Worm (Caenorhabditis elegans) whole organism, L1 larva: ENCODE measurements around the gene islo-1.

ENCODE experiments used
- F16B12.6 ChIP-seq: fragments of 150-350 bp; optimal IDR thresholded peaks from 2 replicates; lab custom pipeline; 2014; ENCODE audit warnings: missing biosample characterization, missing genetic modification characterization
- aha-1 ChIP-seq: fragments of 150-350 bp; optimal IDR thresholded peaks from 2 replicates; lab custom pipeline; 2014; ENCODE audit warnings: missing biosample characterization, missing genetic modification characterization
- ceh-8 ChIP-seq: fragments of 200-800 bp; sonication (Bioruptor generic); optimal IDR thresholded peaks from 2 replicates; lab custom pipeline; 2018; ENCODE audit warnings: mild to moderate bottlenecking, missing genetic modification characterization, moderate library complexity, missing compliant biosample characterization
- ceh-82 ChIP-seq, 3 experiments: fragments of 150-350 bp in 1 of 3; sonication (generic microtip) in 2 of 3; optimal IDR thresholded peaks; 2 replicates each; lab custom pipeline; 2014 to 2017; ENCODE audit warnings: missing biosample characterization in 3 of 3, missing genetic modification characterization in 3 of 3
- ceh-88 ChIP-seq: fragments of 200-800 bp; sonication (Bioruptor generic); IDR thresholded peaks from 2 replicates; pipeline ENCODE4 v1.3.6; 2022; ENCODE audit warnings: missing genetic modification characterization, missing compliant biosample characterization
- dsc-1 ChIP-seq: sonication (generic microtip); optimal IDR thresholded peaks from 2 replicates; lab custom pipeline; 2016; ENCODE audit warnings: mild to moderate bottlenecking, missing genetic modification characterization, missing compliant biosample characterization
- efl-1 ChIP-seq, 4 experiments: fragments of 150-350 bp; optimal IDR thresholded peaks in 3 of 4; peaks in 1 of 4; 1 replicate in 1 of 4; 2 replicates in 3 of 4; lab custom pipeline; 2014; ENCODE audit warnings: missing biosample characterization in 2 of 4, missing genetic modification characterization in 2 of 4, missing genetic modification reagents in 2 of 4
- efl-3 ChIP-seq: fragments of 200-800 bp; sonication (Bioruptor generic); optimal IDR thresholded peaks from 2 replicates; lab custom pipeline; 2018; ENCODE audit warnings: mild to moderate bottlenecking, missing genetic modification characterization, missing compliant biosample characterization
- elt-2 ChIP-seq: sonication (generic microtip); optimal IDR thresholded peaks from 2 replicates; lab custom pipeline; 2016; ENCODE audit warnings: missing genetic modification characterization, mild to moderate bottlenecking, inconsistent platforms, missing compliant biosample characterization, missing genetic modification reagents
- elt-3 ChIP-seq, 6 experiments: fragments of 150-350 bp in 1 of 6; sonication (generic microtip); optimal IDR thresholded peaks; 2 replicates each; lab custom pipeline; 2017 to 2018; ENCODE audit warnings: missing biosample characterization in 6 of 6, missing genetic modification characterization in 6 of 6, inconsistent platforms in 1 of 6
- ets-5 ChIP-seq: fragments of 200-800 bp; sonication (Bioruptor generic); IDR thresholded peaks from 2 replicates; pipeline ENCODE4 v1.3.6; 2022; ENCODE audit warnings: missing genetic modification characterization, missing compliant biosample characterization
- fkh-10 ChIP-seq: sonication (generic microtip); optimal IDR thresholded peaks from 2 replicates; lab custom pipeline; 2017; ENCODE audit warnings: missing biosample characterization, missing genetic modification reagents, missing genetic modification characterization
- fkh-4 ChIP-seq: sonication (generic microtip); optimal IDR thresholded peaks from 2 replicates; lab custom pipeline; 2016; ENCODE audit warnings: missing compliant biosample characterization, missing genetic modification characterization, borderline replicate concordance
- fkh-8 ChIP-seq: sonication (generic microtip); optimal IDR thresholded peaks from 2 replicates; lab custom pipeline; 2016; ENCODE audit warnings: mild to moderate bottlenecking, missing genetic modification characterization, missing compliant biosample characterization
- fos-1 ChIP-seq: fragments of 150-350 bp; optimal IDR thresholded peaks from 2 replicates; lab custom pipeline; 2014; ENCODE audit warnings: missing biosample characterization, missing genetic modification characterization
- grh-1 ChIP-seq: fragments of 200-800 bp; sonication (Bioruptor generic); IDR thresholded peaks from 2 replicates; pipeline ENCODE4 v1.3.6; 2022; ENCODE audit warnings: missing genetic modification reagents, missing genetic modification characterization, missing compliant biosample characterization
- hlh-17 ChIP-seq: fragments of 200-800 bp; sonication (Bioruptor generic); optimal IDR thresholded peaks from 2 replicates; lab custom pipeline; 2018; ENCODE audit warnings: missing genetic modification characterization, mild to moderate bottlenecking, missing compliant biosample characterization, moderate library complexity, borderline replicate concordance
- hlh-4 ChIP-seq: sonication (generic microtip); optimal IDR thresholded peaks from 2 replicates; lab custom pipeline; 2016; ENCODE audit warnings: mild to moderate bottlenecking, missing genetic modification characterization, missing compliant biosample characterization
- lin-14 ChIP-seq: fragments of 200-800 bp; sonication (Bioruptor generic); optimal IDR thresholded peaks from 2 replicates; lab custom pipeline; 2018; ENCODE audit warnings: mild to moderate bottlenecking, missing genetic modification characterization, moderate library complexity, missing compliant biosample characterization
- lin-15B ChIP-seq: fragments of 150-350 bp; sonication (generic microtip); optimal IDR thresholded peaks from 3 replicates; lab custom pipeline; 2014; ENCODE audit warnings: missing biosample characterization, missing genetic modification characterization
- lin-35 ChIP-seq, 2 experiments: fragments of 150-350 bp; optimal IDR thresholded peaks; 2 replicates each; lab custom pipeline; 2014; ENCODE audit warnings: missing biosample characterization in 2 of 2, missing genetic modification characterization in 2 of 2, missing genetic modification reagents in 2 of 2
- lin-39 ChIP-seq: fragments of 150-350 bp; optimal IDR thresholded peaks from 2 replicates; lab custom pipeline; 2014; ENCODE audit warnings: missing biosample characterization, missing genetic modification reagents, missing genetic modification characterization
- lir-3 ChIP-seq: sonication (generic microtip); optimal IDR thresholded peaks from 2 replicates; lab custom pipeline; 2016; ENCODE audit warnings: mild to moderate bottlenecking, missing genetic modification characterization, moderate library complexity, missing compliant biosample characterization; ENCODE audit not compliant: poor library complexity
- lsy-2 ChIP-seq, 2 experiments: fragments of 150-350 bp; optimal IDR thresholded peaks; 2 replicates each; lab custom pipeline; 2014; ENCODE audit warnings: missing biosample characterization in 2 of 2, missing genetic modification characterization in 2 of 2
- mdl-1 ChIP-seq, 2 experiments: fragments of 150-350 bp; optimal IDR thresholded peaks; 2 replicates each; lab custom pipeline; 2014 to 2017; ENCODE audit warnings: missing biosample characterization in 2 of 2, missing genetic modification characterization in 2 of 2, inconsistent platforms in 1 of 2
- mep-1 ChIP-seq: fragments of 150-350 bp; optimal IDR thresholded peaks from 2 replicates; lab custom pipeline; 2014; ENCODE audit warnings: missing biosample characterization, missing genetic modification characterization
- nhr-11 ChIP-seq: fragments of 150-350 bp; optimal IDR thresholded peaks from 2 replicates; lab custom pipeline; 2014; ENCODE audit warnings: missing biosample characterization, missing genetic modification characterization
- nhr-12 ChIP-seq: sonication (generic microtip); optimal IDR thresholded peaks from 2 replicates; lab custom pipeline; 2017; ENCODE audit warnings: missing biosample characterization, missing genetic modification characterization
- nhr-19 ChIP-seq: fragments of 200-800 bp; sonication (Bioruptor generic); conservative IDR thresholded peaks from 2 replicates; pipeline ENCODE4 v1.3.6; 2022; ENCODE audit warnings: missing genetic modification characterization, missing compliant biosample characterization
- nhr-20 ChIP-seq: sonication (generic microtip); optimal IDR thresholded peaks from 2 replicates; lab custom pipeline; 2016; ENCODE audit warnings: mild to moderate bottlenecking, missing genetic modification characterization, missing compliant biosample characterization
- nhr-237 ChIP-seq: fragments of 150-350 bp; optimal IDR thresholded peaks from 2 replicates; lab custom pipeline; 2014; ENCODE audit warnings: missing biosample characterization, missing genetic modification characterization
- nhr-47 ChIP-seq: sonication (generic microtip); optimal IDR thresholded peaks from 2 replicates; lab custom pipeline; 2016; ENCODE audit warnings: mild to moderate bottlenecking, missing genetic modification characterization, moderate library complexity, missing compliant biosample characterization
- nhr-71 ChIP-seq: sonication (generic microtip); optimal IDR thresholded peaks from 2 replicates; lab custom pipeline; 2016; ENCODE audit warnings: mild to moderate bottlenecking, missing genetic modification characterization, moderate library complexity, missing compliant biosample characterization
- nhr-76 ChIP-seq: sonication (generic microtip); optimal IDR thresholded peaks from 2 replicates; lab custom pipeline; 2017; ENCODE audit warnings: missing biosample characterization, missing genetic modification characterization
- nhr-77 ChIP-seq: fragments of 150-350 bp; optimal IDR thresholded peaks from 2 replicates; lab custom pipeline; 2014; ENCODE audit warnings: missing biosample characterization, missing genetic modification characterization
- nhr-84 ChIP-seq: sonication (generic microtip); optimal IDR thresholded peaks from 2 replicates; lab custom pipeline; 2017; ENCODE audit warnings: missing biosample characterization, missing genetic modification characterization
- pax-3 ChIP-seq: fragments of 200-800 bp; sonication (Bioruptor generic); optimal IDR thresholded peaks from 2 replicates; lab custom pipeline; 2018; ENCODE audit warnings: mild to moderate bottlenecking, missing genetic modification characterization, moderate library complexity, missing compliant biosample characterization
- sox-4 ChIP-seq: sonication (generic microtip); optimal IDR thresholded peaks from 2 replicates; lab custom pipeline; 2016; ENCODE audit warnings: missing genetic modification characterization, missing compliant biosample characterization
- sup-37 ChIP-seq: fragments of 200-800 bp; sonication (Bioruptor generic); optimal IDR thresholded peaks from 2 replicates; lab custom pipeline; 2018; ENCODE audit warnings: mild to moderate bottlenecking, missing genetic modification characterization, missing compliant biosample characterization
- tbx-2 ChIP-seq: sonication (generic microtip); optimal IDR thresholded peaks from 2 replicates; lab custom pipeline; 2016; ENCODE audit warnings: missing genetic modification characterization, missing compliant biosample characterization
- tlp-1 ChIP-seq: fragments of 150-350 bp; optimal IDR thresholded peaks from 2 replicates; lab custom pipeline; 2014; ENCODE audit warnings: missing biosample characterization, missing genetic modification characterization
- unc-130 ChIP-seq: fragments of 150-350 bp; optimal IDR thresholded peaks from 2 replicates; lab custom pipeline; 2017; ENCODE audit warnings: missing biosample characterization, missing genetic modification characterization, inconsistent platforms
- unc-30 ChIP-seq: sonication (generic microtip); optimal IDR thresholded peaks from 2 replicates; lab custom pipeline; 2017; ENCODE audit warnings: missing biosample characterization, missing genetic modification characterization
- unc-62 ChIP-seq: fragments of 150-350 bp; optimal IDR thresholded peaks from 2 replicates; lab custom pipeline; 2014; ENCODE audit warnings: missing biosample characterization, missing genetic modification reagents, missing genetic modification characterization
- unc-86 ChIP-seq: sonication (generic microtip); optimal IDR thresholded peaks from 2 replicates; lab custom pipeline; 2016; ENCODE audit warnings: missing genetic modification characterization, missing compliant biosample characterization
- xbp-1 ChIP-seq: sonication (generic microtip); optimal IDR thresholded peaks from 2 replicates; lab custom pipeline; 2016; ENCODE audit warnings: missing genetic modification characterization, missing compliant biosample characterization

islo-1 gene

DNA sequence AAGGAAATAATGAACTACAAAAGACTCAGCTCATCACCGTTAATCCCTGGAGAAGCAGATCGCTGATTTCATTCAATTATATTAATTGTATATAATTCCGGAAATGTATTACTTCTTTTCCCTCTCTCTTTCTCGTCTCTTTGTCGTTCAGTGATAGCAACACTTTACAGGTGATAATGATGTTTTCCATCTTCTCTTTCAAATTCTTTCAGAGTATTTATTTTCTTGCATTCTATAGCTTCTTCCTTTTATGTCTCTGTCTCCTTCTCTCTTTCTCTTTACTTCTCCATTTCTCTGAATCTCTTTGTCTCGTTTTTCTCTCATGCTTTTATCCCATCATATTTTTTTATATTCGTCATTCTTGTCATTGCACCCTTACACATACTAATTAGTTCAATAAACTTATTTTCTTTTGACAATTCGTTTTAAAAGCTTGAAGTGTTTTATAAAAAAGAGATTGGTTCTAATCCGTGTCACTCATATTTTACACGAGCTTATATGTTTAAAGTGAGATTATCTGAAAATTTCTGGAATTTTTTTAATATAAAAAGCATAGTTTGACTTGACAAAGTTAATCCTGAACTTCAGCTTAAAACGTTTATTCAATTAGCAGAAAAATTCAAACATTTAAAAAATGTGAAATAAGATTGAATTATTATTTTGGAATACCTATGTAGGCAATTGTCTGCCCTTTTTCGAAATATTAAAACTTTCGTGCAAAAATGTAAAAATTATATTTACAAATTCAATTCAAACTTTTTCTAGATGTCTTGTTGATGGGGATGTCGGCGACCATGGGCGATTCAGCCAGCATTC lies 6.8 kb downstream of the islo-1 start, which contains the start of gene pmk-2:
Gene pmk-2, plus strand, starts transcription at position 766 of the 816 bp plus-strand sequence.
- TF ChIP-seq nhr-237 (tag; lab: Kevin White, UChicago) (no peak), mdl-1 (tag; optimal IDR thresholded peaks at IDR 0.05; lab: Kevin White, UChicago) (no peak), pax-3 (tag; lab: Kevin White, UChicago) (peak; percentile 70), hlh-4 (tag; lab: Kevin White, UChicago) (peak; percentile 22), elt-2 (tag; lab: Kevin White, UChicago) (no peak), lsy-2 (tag; optimal IDR thresholded peaks at IDR 0.05; lab: Kevin White, UChicago) (peak; percentile 34 to 37), efl-1 (optimal IDR thresholded peaks at IDR 0.05; lab: Kevin White, UChicago) (peak; percentile 21 to 24), efl-1 (GFP tag; optimal IDR thresholded peaks at IDR 0.05 in 1 of 2; lab: Kevin White, UChicago) (no peak), sup-37 (GFP tag; lab: Kevin White, UChicago) (no peak), hlh-17 (GFP tag; lab: Kevin White, UChicago) (no peak), efl-3 (GFP tag; lab: Kevin White, UChicago) (no peak), lin-39 (tag; lab: Kevin White, UChicago) (no peak), fkh-10 (GFP tag; lab: Kevin White, UChicago) (no peak), nhr-11 (tag; lab: Kevin White, UChicago) (peak; percentile 38), nhr-76 (no peak), lin-35 (GFP tag; optimal IDR thresholded peaks at IDR 0.05; lab: Kevin White, UChicago) (no peak), mep-1 (tag; lab: Kevin White, UChicago) (no peak), ets-5 (GFP tag; lab: Robert Waterston, UW) (no peak), tlp-1 (tag; lab: Kevin White, UChicago) (no peak), nhr-19 (GFP tag; lab: Robert Waterston, UW) (no peak), unc-86 (tag; lab: Kevin White, UChicago) (no peak), unc-130 (tag; lab: Kevin White, UChicago) (no peak), aha-1 (tag; lab: Kevin White, UChicago) (no peak), lin-14 (GFP tag; lab: Kevin White, UChicago) (peak; percentile 76), ceh-88 (GFP tag; lab: Robert Waterston, UW) (no peak), unc-30 (tag; lab: Kevin White, UChicago) (no peak), grh-1 (GFP tag; lab: Robert Waterston, UW) (no peak), sox-4 (peak; percentile 47), ceh-82 (tag; optimal IDR thresholded peaks at IDR 0.05; lab: Kevin White, UChicago) (peak in 1 of 3 experiments; percentile 5), unc-62 (no peak), dsc-1 (peak; percentile 98), fkh-4 (tag; lab: Kevin White, UChicago) (peak; percentile 41), nhr-12 (no peak), lir-3 (no peak), nhr-84 (tag; lab: Kevin White, UChicago) (no peak), fos-1 (tag; lab: Kevin White, UChicago) (peak; percentile 28), xbp-1 (tag; lab: Kevin White, UChicago) (no peak), ceh-8 (peak; percentile 43), nhr-77 (no peak), elt-3 (tag; optimal IDR thresholded peaks at IDR 0.05; lab: Kevin White, UChicago) (no peak), F16B12.6 (tag; lab: Kevin White, UChicago) (no peak), tbx-2 (tag; lab: Kevin White, UChicago) (no peak), lin-15B (tag; lab: Kevin White, UChicago) (no peak), nhr-47 (tag; lab: Kevin White, UChicago) (peak; percentile 52), fkh-8 (peak; percentile 79), nhr-71 (tag; lab: Kevin White, UChicago) (peak; percentile 68), nhr-20 (peak; percentile 10)
